Fruit fly (Drosophila melanogaster): ENCODE results near the gene CG2656.
A peak's percentile ranks its signal among the peaks of the same experiment; 100 is the strongest.

Gene CG2656

DNA sequence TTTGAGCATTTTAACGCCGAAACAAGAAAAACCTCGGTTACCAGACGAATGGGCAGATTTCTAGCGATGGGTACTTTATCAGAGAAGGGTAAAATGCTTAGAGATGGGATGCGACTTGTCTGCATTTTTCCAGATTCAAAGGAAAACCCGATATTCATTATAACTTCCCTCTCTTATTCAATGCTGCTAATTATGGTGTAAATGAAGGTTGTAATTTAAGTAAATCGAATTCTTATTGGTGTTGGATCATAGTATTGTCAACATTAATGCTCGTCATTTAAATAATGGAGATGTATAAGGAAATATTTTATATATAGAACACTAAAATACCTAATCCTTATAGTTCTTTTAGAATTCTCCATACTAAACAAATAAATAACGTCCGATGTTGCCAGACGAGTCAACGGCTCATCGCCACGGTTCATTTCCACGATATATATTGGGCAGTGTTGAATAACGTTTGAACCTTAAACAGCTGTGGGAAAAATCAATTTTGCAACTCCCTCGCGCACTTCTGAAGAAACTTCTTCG lies 20.4 kb upstream of the CG2656 start, which contains the start of the genes Alh and CG10098 (continued):
- peak; percentile 6 for TF ChIP-seq Sry-β (GFP tag; optimal IDR thresholded peaks at IDR 0.05)
- peak; percentile 75; the same call in 1 of the 3 replicates for TF ChIP-seq CG11093 (GFP tag; IDR thresholded peaks at IDR 0.05)
- TF ChIP-seq CG4854 (GFP tag; optimal IDR thresholded peaks at IDR 0.05) = peak; percentile 69
- peak; percentile 36 for TF ChIP-seq CG9797 (GFP tag; optimal IDR thresholded peaks at IDR 0.05)
- peak; percentile 64 for TF ChIP-seq CG2129 (GFP tag; IDR thresholded peaks at IDR 0.05; ENCODE audit: partially characterized antibody)
- TF ChIP-seq Max (GFP tag; optimal IDR thresholded peaks at IDR 0.05) = peak; percentile 79
- peak; percentile 75 for TF ChIP-seq pb (GFP tag; optimal IDR thresholded peaks at IDR 0.05)
- peak; percentile 87 for TF ChIP-seq CG12155 (GFP tag; optimal IDR thresholded peaks at IDR 0.05)
- TF ChIP-seq CG15073 (GFP tag; optimal IDR thresholded peaks at IDR 0.05) = peak; percentile 40
- TF ChIP-seq salm (tag; optimal IDR thresholded peaks at IDR 0.05) = no peak
- TF ChIP-seq sim (GFP tag; IDR thresholded peaks at IDR 0.05) = no peak
- peak; percentile 72 for TF ChIP-seq D19B (GFP tag; optimal IDR thresholded peaks at IDR 0.05)
- TF ChIP-seq exex (tag; optimal IDR thresholded peaks at IDR 0.05) = peak; percentile 51
- peak; percentile 61; the same call in 2 of the 3 replicates for TF ChIP-seq zen2 (GFP tag; IDR thresholded peaks at IDR 0.05; ENCODE audit: partially characterized antibody)
- TF ChIP-seq CG16779 (GFP tag; IDR thresholded peaks at IDR 0.05) = peak; percentile 50
- TF ChIP-seq Pdp1 (GFP tag; optimal IDR thresholded peaks at IDR 0.05) = peak; percentile 83 to 91
- peak; percentile 47 for TF ChIP-seq D19A (tag; optimal IDR thresholded peaks at IDR 0.05)
- no peak; the same call in 1 of the 2 replicates for TF ChIP-seq gsb (GFP tag; IDR thresholded peaks at IDR 0.05)
- TF ChIP-seq Kr (GFP tag; optimal IDR thresholded peaks at IDR 0.05) = no peak
- TF ChIP-seq CG13123 (GFP tag; optimal IDR thresholded peaks at IDR 0.05) = peak; percentile 80
- TF ChIP-seq CG6854 (GFP tag; optimal IDR thresholded peaks at IDR 0.05) = no peak
- TF ChIP-seq C15 (GFP tag; IDR thresholded peaks at IDR 0.05) = 0 out of 3 replicates have a peak, but pooled peaks have one; percentile 50
- peak; percentile 34; the same call in 1 of the 2 replicates for TF ChIP-seq dimm (GFP tag; IDR thresholded peaks at IDR 0.05)
- TF ChIP-seq unc-4 (GFP tag; IDR thresholded peaks at IDR 0.05; ENCODE audit: partially characterized antibody) = peak; percentile 60; the same call in 1 of the 2 replicates

- TF ChIP-seq CG13123 (GFP tag; optimal IDR thresholded peaks at IDR 0.05) = peak; percentile 74
- TF ChIP-seq Max (GFP tag; optimal IDR thresholded peaks at IDR 0.05) = peak; percentile 91
- peak; percentile 25 for TF ChIP-seq Dp (GFP tag; optimal IDR thresholded peaks at IDR 0.05)
- peak; percentile 67 for TF ChIP-seq slou (GFP tag; optimal IDR thresholded peaks at IDR 0.05)
- TF ChIP-seq Spps (tag; optimal IDR thresholded peaks at IDR 0.05) = peak; percentile 80
- TF ChIP-seq CG15479 (GFP tag; optimal IDR thresholded peaks at IDR 0.05) = peak; percentile 20
- peak; percentile 69 for TF ChIP-seq CG17802 (tag; optimal IDR thresholded peaks at IDR 0.05)
- TF ChIP-seq gcm2 (GFP tag; optimal IDR thresholded peaks at IDR 0.05) = peak; percentile 77
- TF ChIP-seq CG16863 (GFP tag; optimal IDR thresholded peaks at IDR 0.05) = peak; percentile 89
- TF ChIP-seq gcm (GFP tag; optimal IDR thresholded peaks at IDR 0.05) = peak; percentile 87
- TF ChIP-seq jumu (GFP tag; optimal IDR thresholded peaks at IDR 0.05) = peak; percentile 83
- TF ChIP-seq CG12155 (GFP tag; optimal IDR thresholded peaks at IDR 0.05) = peak; percentile 85
- TF ChIP-seq C15 (GFP tag; IDR thresholded peaks at IDR 0.05) = peak; percentile 73; the same call in 2 of the 3 replicates
- TF ChIP-seq CG17912 (GFP tag; optimal IDR thresholded peaks at IDR 0.05) = peak; percentile 22
- peak; percentile 90 for TF ChIP-seq Ptx1 (GFP tag; IDR thresholded peaks at IDR 0.05)
- peak in 1 of 2 experiments; percentile 74 for TF ChIP-seq Eip74EF (GFP tag; optimal IDR thresholded peaks at IDR 0.05)
- peak; percentile 81 for TF ChIP-seq Oaz (GFP tag; IDR thresholded peaks at IDR 0.05)
- peak; percentile 87 for TF ChIP-seq Dad (GFP tag; optimal IDR thresholded peaks at IDR 0.05)
- TF ChIP-seq grn (GFP tag; optimal IDR thresholded peaks at IDR 0.05) = peak; percentile 13
- peak; percentile 54 for TF ChIP-seq CG4282 (GFP tag; optimal IDR thresholded peaks at IDR 0.05)
- peak; percentile 78 for TF ChIP-seq sisA (GFP tag; IDR thresholded peaks at IDR 0.05)
- peak; percentile 82 for TF ChIP-seq CG10462 (GFP tag; optimal IDR thresholded peaks at IDR 0.05)
- TF ChIP-seq CkIIα-i1 (GFP tag; IDR thresholded peaks at IDR 0.05) = no peak
- TF ChIP-seq Doc3 (GFP tag; IDR thresholded peaks at IDR 0.05; ENCODE audit: partially characterized antibody) = no peak
- no peak; the same call in 1 of the 2 replicates for TF ChIP-seq hbn (GFP tag; IDR thresholded peaks at IDR 0.05; ENCODE audit: partially characterized antibody)
- peak; percentile 90 for TF ChIP-seq gro (GFP tag; optimal IDR thresholded peaks at IDR 0.05)
- TF ChIP-seq CG33213 (GFP tag; optimal IDR thresholded peaks at IDR 0.05) = peak; percentile 94
- TF ChIP-seq CG1792 (GFP tag; optimal IDR thresholded peaks at IDR 0.05) = peak; percentile 79
- peak; percentile 93 for TF ChIP-seq MBD-R2 (GFP tag; IDR thresholded peaks at IDR 0.05)
Measured at dm6 chr3R:7127966-7128365, 16.6 kb upstream of the CG2656 start, which contains the start of gene CG10068. Gene CG10068, minus strand, starts transcription at chr3R:7128027.
